Worm (Caenorhabditis elegans) whole organism, L3 larva: Measurements from ENCODE around the gene ZK856.5.

ENCODE experiments used
- daf-12 ChIP-seq: fragments of 150-350 bp; optimal IDR thresholded peaks from 2 replicates; lab custom pipeline; 2014; ENCODE audit warnings: missing biosample characterization, missing genetic modification reagents, missing genetic modification characterization
- elt-1 ChIP-seq: fragments of 150-350 bp; optimal IDR thresholded peaks from 2 replicates; lab custom pipeline; 2014; ENCODE audit warnings: missing biosample characterization, missing genetic modification characterization
- elt-3 ChIP-seq, 3 experiments: fragments of 150-350 bp in 1 of 3; sonication (generic microtip) in 2 of 3; optimal IDR thresholded peaks; 2 replicates in 2 of 3; 4 replicates in 1 of 3; lab custom pipeline; 2014 to 2017; ENCODE audit warnings: missing biosample characterization in 3 of 3, missing genetic modification characterization in 3 of 3
- lin-39 ChIP-seq: fragments of 150-350 bp; optimal IDR thresholded peaks from 2 replicates; lab custom pipeline; 2018; ENCODE audit warnings: missing biosample characterization, missing genetic modification reagents, missing genetic modification characterization
- skn-1 ChIP-seq: fragments of 150-350 bp; optimal IDR thresholded peaks from 2 replicates; lab custom pipeline; 2014; ENCODE audit warnings: missing biosample characterization, missing genetic modification characterization
- tbx-2 ChIP-seq: sonication (generic microtip); optimal IDR thresholded peaks from 2 replicates; lab custom pipeline; 2016; ENCODE audit warnings: mild to moderate bottlenecking, missing genetic modification characterization, missing compliant biosample characterization
- zag-1 ChIP-seq: fragments of 150-350 bp; optimal IDR thresholded peaks from 2 replicates; lab custom pipeline; 2014; ENCODE audit warnings: missing biosample characterization, missing genetic modification characterization
- ztf-11 ChIP-seq: fragments of 150-350 bp; optimal IDR thresholded peaks from 2 replicates; lab custom pipeline; 2014; ENCODE audit warnings: missing biosample characterization, missing genetic modification characterization
- ztf-4 ChIP-seq: fragments of 150-350 bp; optimal IDR thresholded peaks from 2 replicates; lab custom pipeline; 2014; ENCODE audit warnings: missing biosample characterization, missing genetic modification characterization

DNA sequence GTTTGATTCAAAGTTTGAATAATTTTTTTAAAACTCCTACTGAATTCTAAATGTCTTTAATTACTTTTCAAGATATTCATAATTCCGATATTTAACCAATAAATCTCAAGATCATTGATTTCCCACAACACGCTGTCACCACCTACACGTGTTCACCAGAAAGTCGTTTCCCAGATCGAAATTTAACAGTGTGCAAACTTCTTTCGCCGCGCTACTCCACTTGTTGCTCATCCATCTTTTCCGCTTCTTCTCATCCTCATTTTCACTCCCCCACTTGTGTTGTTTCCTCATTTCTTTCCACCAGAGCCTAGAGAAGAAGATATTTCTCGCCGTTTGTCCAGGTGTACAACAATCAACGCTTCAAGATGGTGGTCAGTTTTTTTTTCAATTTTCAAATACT, 44.3 kb downstream of the ZK856.5 start, which contains the start of gene C51E3.9:
- TF ChIP-seq ztf-11, result no peak
- TF ChIP-seq elt-1 (tag; lab: Kevin White, UChicago), result no peak
- TF ChIP-seq elt-3 (tag; optimal IDR thresholded peaks at IDR 0.05; lab: Kevin White, UChicago), result no peak
- no peak for TF ChIP-seq skn-1
- TF ChIP-seq ztf-4 (tag; lab: Kevin White, UChicago), result no peak
- no peak for TF ChIP-seq daf-12
- TF ChIP-seq tbx-2 (tag; lab: Kevin White, UChicago), result no peak
- no peak for TF ChIP-seq zag-1 (tag; lab: Kevin White, UChicago)
- peak; percentile 42 for TF ChIP-seq lin-39
